Fruit fly (Drosophila melanogaster) whole organism, pupa: Measurements from ENCODE around the gene CG31178.

Experiments
- CG10348 ChIP-seq: fragments of 200-800 bp; sonication (Bioruptor generic); IDR thresholded peaks from 2 replicates; pipeline ENCODE4 v1.3.6; 2022; ENCODE audit warnings: missing biosample characterization, missing genetic modification characterization
- CG13204 ChIP-seq: fragments of 200-800 bp; sonication (Bioruptor generic); optimal IDR thresholded peaks from 2 replicates; lab custom pipeline; 2018; ENCODE audit warnings: missing biosample characterization, mild to moderate bottlenecking, missing genetic modification characterization, moderate library complexity
- CG14655 ChIP-seq: fragments of 200-800 bp; sonication (Bioruptor generic); optimal IDR thresholded peaks from 3 replicates; lab custom pipeline; 2017; ENCODE audit warnings: mild to moderate bottlenecking, missing biosample characterization, missing genetic modification reagents, missing genetic modification characterization
- CG17806 ChIP-seq: fragments of 200-800 bp; sonication (Bioruptor generic); optimal IDR thresholded peaks from 2 replicates; lab custom pipeline; 2018; ENCODE audit warnings: missing biosample characterization, mild to moderate bottlenecking, missing genetic modification characterization, moderate library complexity
- CG32121 ChIP-seq: fragments of 200-800 bp; sonication (Bioruptor generic); IDR thresholded peaks from 2 replicates; pipeline ENCODE4 v1.3.6; 2022; ENCODE audit warnings: missing biosample characterization, missing genetic modification characterization
- CG8159 ChIP-seq: fragments of 200-800 bp; sonication (Bioruptor generic); optimal IDR thresholded peaks from 3 replicates; lab custom pipeline; 2018; ENCODE audit warnings: missing biosample characterization, mild to moderate bottlenecking, missing genetic modification characterization, moderate library complexity
- CG8301 ChIP-seq: fragments of 200-800 bp; sonication (Bioruptor generic); optimal IDR thresholded peaks from 2 replicates; lab custom pipeline; 2018; ENCODE audit warnings: missing biosample characterization, mild to moderate bottlenecking, missing genetic modification characterization
- D1 ChIP-seq: fragments of 200-800 bp; sonication (Bioruptor generic); optimal IDR thresholded peaks from 2 replicates; lab custom pipeline; 2018; ENCODE audit warnings: missing biosample characterization, mild to moderate bottlenecking, missing genetic modification characterization, moderate library complexity
- gl ChIP-seq: fragments of 200-800 bp; sonication (Bioruptor generic); optimal IDR thresholded peaks from 2 replicates; lab custom pipeline; 2018; ENCODE audit warnings: missing biosample characterization, mild to moderate bottlenecking, missing genetic modification characterization
- rn ChIP-seq: fragments of 200-800 bp; sonication (Bioruptor generic); IDR thresholded peaks from 2 replicates; pipeline ENCODE4 v1.3.6; 2022; ENCODE audit warnings: missing biosample characterization, missing genetic modification characterization

dm6 chr3R:21916987-21917386, 43.4 kb downstream of the CG31178 start:
- TF ChIP-seq CG13204 (GFP tag; lab: Kevin White, UChicago) (no peak), CG10348 (GFP tag; lab: Robert Waterston, UW) (no peak), CG32121 (GFP tag; lab: Robert Waterston, UW) (no peak), CG14655 (GFP tag; lab: Kevin White, UChicago) (no peak), CG8159 (no peak), CG8301 (tag; lab: Kevin White, UChicago) (no peak), D1 (no peak), gl (tag; lab: Kevin White, UChicago) (no peak), CG17806 (tag; lab: Kevin White, UChicago) (no peak), rn (no peak)
